Worm (Caenorhabditis elegans) whole organism, L4 larva: ENCODE measurements around the gene skr-19.

Experiments
- egl-43 ChIP-seq: fragments of 200-800 bp; sonication (Bioruptor generic); IDR thresholded peaks from 2 replicates; pipeline ENCODE4 v1.3.6; 2022; ENCODE audit warnings: missing genetic modification reagents, missing genetic modification characterization, missing compliant biosample characterization
- hlh-30 ChIP-seq: sonication (generic microtip); optimal IDR thresholded peaks from 2 replicates; lab custom pipeline; 2017; ENCODE audit warnings: antibody characterized with exemption, mild to moderate bottlenecking, missing genetic modification characterization, missing compliant biosample characterization; ENCODE audit not compliant: insufficient read depth
- jun-1 ChIP-seq: fragments of 150-350 bp; optimal IDR thresholded peaks from 2 replicates; lab custom pipeline; 2014; ENCODE audit warnings: missing biosample characterization, missing genetic modification reagents, missing genetic modification characterization
- lin-15B ChIP-seq: fragments of 150-350 bp; sonication (generic microtip); optimal IDR thresholded peaks from 3 replicates; lab custom pipeline; 2014; ENCODE audit warnings: missing biosample characterization, missing genetic modification characterization
- nhr-11 ChIP-seq: fragments of 150-350 bp; optimal IDR thresholded peaks from 2 replicates; lab custom pipeline; 2014; ENCODE audit warnings: missing biosample characterization, missing genetic modification characterization
- nhr-28 ChIP-seq: fragments of 150-350 bp; optimal IDR thresholded peaks from 2 replicates; lab custom pipeline; 2014; ENCODE audit warnings: missing biosample characterization, missing genetic modification characterization
- unc-62 ChIP-seq, 3 experiments: fragments of 150-350 bp in 1 of 3; sonication (generic microtip); optimal IDR thresholded peaks in 2 of 3; peaks in 1 of 3; 1 replicate in 1 of 3; 2 replicates in 2 of 3; lab custom pipeline; 2014 to 2017; ENCODE audit warnings: missing biosample characterization in 3 of 3, missing genetic modification characterization in 3 of 3, missing genetic modification reagents in 3 of 3, missing genotype in 1 of 3

ce11 chrX:13257577-13257976 lies 33.1 kb upstream of the skr-19 start, which contains the start of gene K08H2.10:
- TF ChIP-seq egl-43: no peak
- TF ChIP-seq unc-62 (GFP tag; optimal IDR thresholded peaks at IDR 0.05 in 1 of 2; lab: Kevin White, UChicago): peak in 1 of 2 experiments; percentile 82
- TF ChIP-seq unc-62 (tag; optimal IDR thresholded peaks at IDR 0.05; lab: Kevin White, UChicago): no peak
- no peak for TF ChIP-seq jun-1 (tag; lab: Kevin White, UChicago)
- TF ChIP-seq hlh-30 (tag; lab: Kevin White, UChicago): no peak
- no peak for TF ChIP-seq lin-15B (tag; lab: Kevin White, UChicago)
- no peak for TF ChIP-seq nhr-11 (tag; lab: Kevin White, UChicago)
- TF ChIP-seq nhr-28 (tag; lab: Kevin White, UChicago): peak; percentile 66
